Worm (Caenorhabditis elegans) whole organism, L1 larva: ENCODE measurements around the gene cyp-34A8.

ENCODE experiments used
- aly-2 ChIP-seq: fragments of 150-350 bp; optimal IDR thresholded peaks from 2 replicates; lab custom pipeline; 2014; ENCODE audit warnings: missing biosample characterization, missing genetic modification characterization
- ama-1 ChIP-seq: fragments of 150-350 bp; optimal IDR thresholded peaks from 2 replicates; lab custom pipeline; 2014
- egl-27 ChIP-seq, 2 experiments: fragments of 150-350 bp in 1 of 2; sonication (generic microtip); optimal IDR thresholded peaks; 3 replicates each; lab custom pipeline; 2017 to 2018; ENCODE audit warnings: missing biosample characterization in 2 of 2, missing genetic modification characterization in 2 of 2, missing genetic modification reagents in 2 of 2
- lin-13 ChIP-seq: fragments of 150-350 bp; optimal IDR thresholded peaks from 2 replicates; lab custom pipeline; 2014; ENCODE audit warnings: missing biosample characterization, missing genetic modification reagents, missing genetic modification characterization
- pax-3 ChIP-seq: fragments of 200-800 bp; sonication (Bioruptor generic); optimal IDR thresholded peaks from 2 replicates; lab custom pipeline; 2018; ENCODE audit warnings: mild to moderate bottlenecking, missing genetic modification characterization, moderate library complexity, missing compliant biosample characterization
- skn-1 ChIP-seq: fragments of 150-350 bp; optimal IDR thresholded peaks from 2 replicates; lab custom pipeline; 2014; ENCODE audit warnings: missing biosample characterization, missing genetic modification characterization

DNA sequence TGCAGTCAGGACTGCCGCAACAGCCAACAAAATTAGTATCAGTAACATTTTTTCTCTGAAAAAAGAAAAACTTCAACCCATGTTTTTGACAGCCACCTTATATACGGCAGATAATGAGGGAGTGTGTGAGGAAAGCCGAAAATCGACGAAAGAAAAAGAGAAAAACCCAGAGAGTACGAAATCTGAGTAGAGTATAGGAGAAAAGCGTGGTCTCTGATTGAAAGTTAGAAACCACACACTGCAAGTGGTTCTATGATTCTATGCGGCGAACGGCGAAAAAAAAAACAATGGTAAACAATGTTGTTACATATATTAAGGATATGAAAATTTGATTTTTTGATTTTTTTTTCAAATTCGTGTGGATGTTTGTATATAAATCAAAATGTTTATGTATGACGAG, at the start of gene cyp-34A8:
- no peak for TF ChIP-seq lin-13 (GFP tag; lab: Kevin White, UChicago)
- TF ChIP-seq egl-27 (tag; optimal IDR thresholded peaks at IDR 0.05; lab: Kevin White, UChicago): no peak
- TF ChIP-seq pax-3 (tag; lab: Kevin White, UChicago): no peak
- TF ChIP-seq ama-1 (lab: Kevin White, UChicago): no peak
- TF ChIP-seq aly-2 (tag; lab: Kevin White, UChicago): no peak
- TF ChIP-seq skn-1 (tag; lab: Kevin White, UChicago): no peak
